Worm (Caenorhabditis elegans) whole organism, L1 larva: Measurements from ENCODE around the gene nob-1.

Source experiments
- Y116A8C.19 ChIP-seq: sonication (generic microtip); optimal IDR thresholded peaks from 2 replicates; lab custom pipeline; 2016; ENCODE audit warnings: missing compliant biosample characterization, missing genetic modification characterization, borderline replicate concordance
- aha-1 ChIP-seq: fragments of 150-350 bp; optimal IDR thresholded peaks from 2 replicates; lab custom pipeline; 2014; ENCODE audit warnings: missing biosample characterization, missing genetic modification characterization
- alr-1 ChIP-seq: fragments of 200-800 bp; sonication (Bioruptor generic); optimal IDR thresholded peaks from 2 replicates; lab custom pipeline; 2018; ENCODE audit warnings: borderline replicate concordance, mild to moderate bottlenecking, missing genetic modification characterization, missing compliant biosample characterization
- ceh-63 ChIP-seq: fragments of 200-800 bp; sonication (Bioruptor generic); optimal IDR thresholded peaks from 2 replicates; lab custom pipeline; 2018; ENCODE audit warnings: mild to moderate bottlenecking, missing genetic modification characterization, missing compliant biosample characterization
- ceh-8 ChIP-seq: fragments of 200-800 bp; sonication (Bioruptor generic); optimal IDR thresholded peaks from 2 replicates; lab custom pipeline; 2018; ENCODE audit warnings: mild to moderate bottlenecking, missing genetic modification characterization, moderate library complexity, missing compliant biosample characterization
- ces-1 ChIP-seq: fragments of 150-350 bp; optimal IDR thresholded peaks from 2 replicates; lab custom pipeline; 2014; ENCODE audit warnings: missing biosample characterization, missing genetic modification reagents, missing genetic modification characterization
- dpl-1 ChIP-seq, 3 experiments: fragments of 150-350 bp in 2 of 3; sonication (generic microtip) in 1 of 3; optimal IDR thresholded peaks; 2 replicates each; lab custom pipeline; 2014 to 2017; ENCODE audit warnings: missing biosample characterization in 3 of 3, missing genetic modification characterization in 3 of 3, missing genetic modification reagents in 3 of 3
- efl-1 ChIP-seq, 4 experiments: fragments of 150-350 bp; optimal IDR thresholded peaks in 3 of 4; peaks in 1 of 4; 1 replicate in 1 of 4; 2 replicates in 3 of 4; lab custom pipeline; 2014; ENCODE audit warnings: missing biosample characterization in 2 of 4, missing genetic modification characterization in 2 of 4, missing genetic modification reagents in 2 of 4
- elt-3 ChIP-seq, 6 experiments: fragments of 150-350 bp in 1 of 6; sonication (generic microtip); optimal IDR thresholded peaks; 2 replicates each; lab custom pipeline; 2017 to 2018; ENCODE audit warnings: missing biosample characterization in 6 of 6, missing genetic modification characterization in 6 of 6, inconsistent platforms in 1 of 6
- ets-5 ChIP-seq: fragments of 200-800 bp; sonication (Bioruptor generic); IDR thresholded peaks from 2 replicates; pipeline ENCODE4 v1.3.6; 2022; ENCODE audit warnings: missing genetic modification characterization, missing compliant biosample characterization
- fkh-4 ChIP-seq: sonication (generic microtip); optimal IDR thresholded peaks from 2 replicates; lab custom pipeline; 2016; ENCODE audit warnings: missing compliant biosample characterization, missing genetic modification characterization, borderline replicate concordance
- fos-1 ChIP-seq: fragments of 150-350 bp; optimal IDR thresholded peaks from 2 replicates; lab custom pipeline; 2014; ENCODE audit warnings: missing biosample characterization, missing genetic modification characterization
- isw-1 ChIP-seq: fragments of 200-800 bp; sonication (Bioruptor generic); IDR thresholded peaks from 2 replicates; pipeline ENCODE4 v1.3.6; 2022; ENCODE audit warnings: missing genetic modification characterization, missing compliant biosample characterization
- jun-1 ChIP-seq: fragments of 150-350 bp; optimal IDR thresholded peaks from 2 replicates; lab custom pipeline; 2014; ENCODE audit warnings: missing biosample characterization, missing genetic modification reagents, missing genetic modification characterization
- lin-15B ChIP-seq: fragments of 150-350 bp; sonication (generic microtip); optimal IDR thresholded peaks from 3 replicates; lab custom pipeline; 2014; ENCODE audit warnings: missing biosample characterization, missing genetic modification characterization
- lin-35 ChIP-seq, 2 experiments: fragments of 150-350 bp; optimal IDR thresholded peaks; 2 replicates each; lab custom pipeline; 2014; ENCODE audit warnings: missing biosample characterization in 2 of 2, missing genetic modification characterization in 2 of 2, missing genetic modification reagents in 2 of 2
- mab-9 ChIP-seq: fragments of 200-800 bp; sonication (Bioruptor generic); IDR thresholded peaks from 2 replicates; pipeline ENCODE4 v1.3.6; 2022; ENCODE audit warnings: missing genetic modification reagents, missing genetic modification characterization, missing compliant biosample characterization
- mep-1 ChIP-seq: fragments of 150-350 bp; optimal IDR thresholded peaks from 2 replicates; lab custom pipeline; 2014; ENCODE audit warnings: missing biosample characterization, missing genetic modification characterization
- nhr-19 ChIP-seq: fragments of 200-800 bp; sonication (Bioruptor generic); conservative IDR thresholded peaks from 2 replicates; pipeline ENCODE4 v1.3.6; 2022; ENCODE audit warnings: missing genetic modification characterization, missing compliant biosample characterization
- nhr-237 ChIP-seq: fragments of 150-350 bp; optimal IDR thresholded peaks from 2 replicates; lab custom pipeline; 2014; ENCODE audit warnings: missing biosample characterization, missing genetic modification characterization
- nhr-28 ChIP-seq: fragments of 150-350 bp; optimal IDR thresholded peaks from 2 replicates; lab custom pipeline; 2014; ENCODE audit warnings: missing biosample characterization, missing genetic modification characterization
- nhr-76 ChIP-seq: sonication (generic microtip); optimal IDR thresholded peaks from 2 replicates; lab custom pipeline; 2017; ENCODE audit warnings: missing biosample characterization, missing genetic modification characterization
- nhr-84 ChIP-seq: sonication (generic microtip); optimal IDR thresholded peaks from 2 replicates; lab custom pipeline; 2017; ENCODE audit warnings: missing biosample characterization, missing genetic modification characterization
- nhr-85 ChIP-seq: sonication (generic microtip); peaks from one replicate; lab custom pipeline; 2016; ENCODE audit warnings: missing genetic modification characterization, inconsistent platforms, missing compliant biosample characterization
- pag-3 ChIP-seq: sonication (generic microtip); optimal IDR thresholded peaks from 2 replicates; lab custom pipeline; 2017; ENCODE audit warnings: missing genetic modification characterization, mild to moderate bottlenecking, missing compliant biosample characterization, antibody characterized with exemption, borderline replicate concordance; ENCODE audit not compliant: insufficient read depth
- pax-3 ChIP-seq: fragments of 200-800 bp; sonication (Bioruptor generic); optimal IDR thresholded peaks from 2 replicates; lab custom pipeline; 2018; ENCODE audit warnings: mild to moderate bottlenecking, missing genetic modification characterization, moderate library complexity, missing compliant biosample characterization
- rnt-1 ChIP-seq: sonication (generic microtip); optimal IDR thresholded peaks from 2 replicates; lab custom pipeline; 2016; ENCODE audit warnings: mild to moderate bottlenecking, missing genetic modification characterization, moderate library complexity, missing compliant biosample characterization
- skn-1 ChIP-seq: fragments of 150-350 bp; optimal IDR thresholded peaks from 2 replicates; lab custom pipeline; 2014; ENCODE audit warnings: missing biosample characterization, missing genetic modification characterization
- snu-23 ChIP-seq: sonication (generic microtip); optimal IDR thresholded peaks from 2 replicates; lab custom pipeline; 2016; ENCODE audit warnings: missing genetic modification characterization, missing compliant biosample characterization
- swsn-7 ChIP-seq: sonication (generic microtip); optimal IDR thresholded peaks from 2 replicates; lab custom pipeline; 2016; ENCODE audit warnings: missing genetic modification characterization, missing compliant biosample characterization
- tlp-1 ChIP-seq: fragments of 150-350 bp; optimal IDR thresholded peaks from 2 replicates; lab custom pipeline; 2014; ENCODE audit warnings: missing biosample characterization, missing genetic modification characterization
- unc-130 ChIP-seq: fragments of 150-350 bp; optimal IDR thresholded peaks from 2 replicates; lab custom pipeline; 2017; ENCODE audit warnings: missing biosample characterization, missing genetic modification characterization, inconsistent platforms
- unc-86 ChIP-seq: sonication (generic microtip); optimal IDR thresholded peaks from 2 replicates; lab custom pipeline; 2016; ENCODE audit warnings: missing genetic modification characterization, missing compliant biosample characterization
- vab-15 ChIP-seq: sonication (generic microtip); optimal IDR thresholded peaks from 2 replicates; lab custom pipeline; 2017; ENCODE audit warnings: missing genotype, mild to moderate bottlenecking, missing genetic modification characterization, missing compliant biosample characterization
- xbp-1 ChIP-seq: sonication (generic microtip); optimal IDR thresholded peaks from 2 replicates; lab custom pipeline; 2016; ENCODE audit warnings: missing genetic modification characterization, missing compliant biosample characterization
- zag-1 ChIP-seq: fragments of 150-350 bp; optimal IDR thresholded peaks from 2 replicates; lab custom pipeline; 2014; ENCODE audit warnings: missing biosample characterization, missing genetic modification characterization
- ztf-11 ChIP-seq, 2 experiments: sonication (generic microtip); optimal IDR thresholded peaks; 2 replicates each; lab custom pipeline; 2016 to 2017; ENCODE audit warnings: missing genetic modification characterization in 2 of 2, missing biosample characterization in 1 of 2, missing compliant biosample characterization in 1 of 2

The nob-1 gene

ce11 chrIII:12058429-12058828 lies 25.7 kb downstream of the nob-1 start, which contains the start of gene arx-3 (continued):
- TF ChIP-seq jun-1 (no peak), xbp-1 (tag; lab: Kevin White, UChicago) (peak; percentile 31), efl-1 (optimal IDR thresholded peaks at IDR 0.05; lab: Kevin White, UChicago) (peak; percentile 60 to 70), efl-1 (GFP tag; optimal IDR thresholded peaks at IDR 0.05 in 1 of 2; lab: Kevin White, UChicago) (peak; percentile 63 to 96), pax-3 (tag; lab: Kevin White, UChicago) (no peak), fkh-4 (peak; percentile 79), ces-1 (GFP tag; lab: Kevin White, UChicago) (no peak), isw-1 (GFP tag; lab: Robert Waterston, UW) (peak; percentile 16; the same call in 1 of the 2 replicates), vab-15 (tag; lab: Kevin White, UChicago) (peak; percentile 73), pag-3 (no peak), lin-35 (GFP tag; optimal IDR thresholded peaks at IDR 0.05; lab: Kevin White, UChicago) (peak; percentile 54 to 64), swsn-7 (tag; lab: Kevin White, UChicago) (peak; percentile 50), nhr-85 (tag; lab: Kevin White, UChicago) (peak; percentile 78), dpl-1 (GFP tag; optimal IDR thresholded peaks at IDR 0.05; lab: Kevin White, UChicago) (peak; percentile 42 to 65 (median 50)), unc-130 (tag; lab: Kevin White, UChicago) (peak; percentile 69), fos-1 (tag; lab: Kevin White, UChicago) (no peak), unc-86 (tag; lab: Kevin White, UChicago) (peak; percentile 52), aha-1 (tag; lab: Kevin White, UChicago) (no peak), mep-1 (tag; lab: Kevin White, UChicago) (peak; percentile 36), nhr-19 (GFP tag; lab: Robert Waterston, UW) (peak; percentile 32), nhr-76 (tag; lab: Kevin White, UChicago) (no peak), rnt-1 (tag; lab: Kevin White, UChicago) (no peak)

- TF ChIP-seq lin-15B = no peak
- no peak for TF ChIP-seq zag-1 (tag; lab: Kevin White, UChicago)
- TF ChIP-seq pax-3 (tag; lab: Kevin White, UChicago) = no peak
- TF ChIP-seq ceh-8 (GFP tag; lab: Kevin White, UChicago) = no peak
- no peak for TF ChIP-seq nhr-84
- no peak for TF ChIP-seq Y116A8C.19 (tag; lab: Kevin White, UChicago)
- TF ChIP-seq ztf-11 (tag; optimal IDR thresholded peaks at IDR 0.05; lab: Kevin White, UChicago) = no peak
Observed at ce11 chrIII:12052206-12052605, 31.9 kb downstream of the nob-1 start, which contains the start of gene Y79H2A.3. Y79H2A.3 (minus strand) TSS chrIII:12052306.

ce11 chrIII:12040999-12041398 lies 43.1 kb downstream of the nob-1 start, which contains the start of gene Y79H2A.4:
Y79H2A.4 (plus strand) TSS chrIII:12041299.
- TF ChIP-seq elt-3 (tag; optimal IDR thresholded peaks at IDR 0.05; lab: Kevin White, UChicago) (no peak), isw-1 (GFP tag; lab: Robert Waterston, UW) (no peak), nhr-237 (tag; lab: Kevin White, UChicago) (no peak), mab-9 (GFP tag; lab: Robert Waterston, UW) (no peak), nhr-84 (no peak), nhr-19 (GFP tag; lab: Robert Waterston, UW) (no peak), ets-5 (GFP tag; lab: Robert Waterston, UW) (no peak), tlp-1 (no peak), mep-1 (tag; lab: Kevin White, UChicago) (no peak), nhr-85 (tag; lab: Kevin White, UChicago) (no peak), alr-1 (tag; lab: Kevin White, UChicago) (no peak), ceh-63 (GFP tag; lab: Kevin White, UChicago) (no peak), rnt-1 (tag; lab: Kevin White, UChicago) (no peak), nhr-28 (tag; lab: Kevin White, UChicago) (no peak), fos-1 (tag; lab: Kevin White, UChicago) (no peak), snu-23 (no peak), skn-1 (tag; lab: Kevin White, UChicago) (no peak)
